Worm (Caenorhabditis elegans) whole organism, young adult: ENCODE results near the gene col-124.

Experiments
- T07F8.4 ChIP-seq: sonication (generic microtip); optimal IDR thresholded peaks from 2 replicates; lab custom pipeline; 2016; ENCODE audit warnings: mild to moderate bottlenecking, missing genetic modification characterization, moderate library complexity, missing compliant biosample characterization
- bed-2 ChIP-seq: fragments of 200-800 bp; sonication (Bioruptor generic); IDR thresholded peaks from 2 replicates; pipeline ENCODE4 v1.3.6; 2022; ENCODE audit warnings: missing genetic modification reagents, missing genetic modification characterization, missing compliant biosample characterization
- cebp-2 ChIP-seq: fragments of 200-800 bp; sonication (Bioruptor generic); IDR thresholded peaks from 2 replicates; pipeline ENCODE4 v1.3.6; 2022; ENCODE audit warnings: missing genetic modification characterization, missing compliant biosample characterization
- egl-18 ChIP-seq: fragments of 200-800 bp; sonication (Bioruptor generic); IDR thresholded peaks from 2 replicates; pipeline ENCODE4 v1.3.6; 2022; ENCODE audit warnings: missing genetic modification reagents, missing genetic modification characterization, missing compliant biosample characterization

- TF ChIP-seq T07F8.4 (tag; lab: Kevin White, UChicago) (no peak), bed-2 (no peak), egl-18 (GFP tag; lab: Robert Waterston, UW) (no peak), cebp-2 (GFP tag; lab: Robert Waterston, UW) (no peak)
Observed at ce11 chrIV:10176252-10176730, 40.0 kb upstream of the col-124 start, which contains the start of gene rack-1.
